Fruit fly (Drosophila melanogaster): ENCODE results near the gene CG17721.

The CG17721 gene

DNA sequence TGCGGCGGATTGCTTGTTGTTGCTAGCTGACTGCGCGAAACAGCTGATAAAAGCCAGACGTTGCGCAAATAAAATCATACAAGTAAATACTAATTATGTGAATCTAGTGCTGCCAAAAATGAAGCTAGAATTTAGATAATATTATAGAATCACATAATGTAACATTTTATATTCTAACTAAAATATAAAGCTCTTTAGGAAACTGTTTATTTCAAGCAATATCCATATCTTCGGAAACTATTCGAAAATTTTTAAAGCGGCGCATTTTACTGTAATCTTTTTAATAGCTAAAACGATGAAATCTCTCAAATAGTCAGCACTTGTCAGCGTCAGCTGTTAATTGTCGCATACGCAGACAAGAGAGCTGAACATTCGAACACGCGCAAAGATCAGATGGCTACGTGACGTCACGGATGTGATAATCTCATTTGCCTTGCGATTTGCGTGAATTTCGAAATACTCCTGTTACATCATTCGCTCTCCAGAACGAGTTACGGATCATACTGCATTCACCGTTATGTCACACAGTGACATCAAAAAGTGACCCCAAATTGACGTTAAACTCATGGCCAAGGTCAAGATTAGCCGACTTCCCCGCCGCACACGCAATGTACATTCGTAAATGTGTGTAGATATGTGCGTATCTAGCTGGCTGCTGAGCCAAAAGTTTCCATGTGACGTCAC, 8.3 kb downstream of the CG17721 start (continued):
- TF ChIP-seq Nf-YA (GFP tag; IDR thresholded peaks at IDR 0.05) (no peak), sc (optimal IDR thresholded peaks at IDR 0.05) (no peak), sc (GFP tag; optimal IDR thresholded peaks at IDR 0.05) (no peak), pzg (GFP tag; optimal IDR thresholded peaks at IDR 0.05) (no peak), pb (GFP tag; optimal IDR thresholded peaks at IDR 0.05) (no peak), wor (GFP tag; IDR thresholded peaks at IDR 0.05) (no peak), aop (GFP tag; IDR thresholded peaks at IDR 0.05) (no peak), br (optimal IDR thresholded peaks at IDR 0.05) (no peak), sqz (GFP tag; optimal IDR thresholded peaks at IDR 0.05) (no peak), CG3065 (GFP tag; optimal IDR thresholded peaks at IDR 0.05) (no peak), chif (GFP tag; optimal IDR thresholded peaks at IDR 0.05) (no peak), Hr78 (GFP tag; optimal IDR thresholded peaks at IDR 0.05) (peak in 1 of 2 experiments; percentile 63), CG10959 (GFP tag; IDR thresholded peaks at IDR 0.05) (no peak), CG6683 (GFP tag; optimal IDR thresholded peaks at IDR 0.05) (peak; percentile 30), Dll (GFP tag; IDR thresholded peaks at IDR 0.05; ENCODE audit: partially characterized antibody) (peak; percentile 16; the same call in 1 of the 4 replicates), Lim3 (GFP tag; IDR thresholded peaks at IDR 0.05) (no peak), CG4404 (GFP tag; IDR thresholded peaks at IDR 0.05) (no peak), trem (tag; optimal IDR thresholded peaks at IDR 0.05) (peak; percentile 50), MESR4 (GFP tag; optimal IDR thresholded peaks at IDR 0.05) (peak; percentile 4), CG4820 (GFP tag; optimal IDR thresholded peaks at IDR 0.05) (peak; percentile 20), CG17829 (tag; optimal IDR thresholded peaks at IDR 0.05) (peak; percentile 30), Opbp (GFP tag; IDR thresholded peaks at IDR 0.05; ENCODE audit: partially characterized antibody) (no peak), da (GFP tag; optimal IDR thresholded peaks at IDR 0.05) (no peak), Trl (optimal IDR thresholded peaks at IDR 0.05) (no peak), Trl (GFP tag; optimal IDR thresholded peaks at IDR 0.05) (peak; percentile 34), CG2678 (tag; optimal IDR thresholded peaks at IDR 0.05) (peak; percentile 73), Fer2 (tag; optimal IDR thresholded peaks at IDR 0.05) (no peak), CG8359 (GFP tag; optimal IDR thresholded peaks at IDR 0.05; ENCODE audit: borderline replicate concordance) (no peak), nmo (GFP tag; optimal IDR thresholded peaks at IDR 0.05) (peak; percentile 48), ranshi (GFP tag; IDR thresholded peaks at IDR 0.05) (no peak), CG30020 (tag; optimal IDR thresholded peaks at IDR 0.05) (no peak), CG18599 (GFP tag; optimal IDR thresholded peaks at IDR 0.05) (peak; percentile 60), tgo (GFP tag; IDR thresholded peaks at IDR 0.05) (0 out of 3 replicates have a peak, but pooled peaks have one; percentile 27), usp (GFP tag; optimal IDR thresholded peaks at IDR 0.05) (no peak), Chrac-16 (GFP tag; optimal IDR thresholded peaks at IDR 0.05) (no peak), dimm (GFP tag; IDR thresholded peaks at IDR 0.05) (no peak), row (GFP tag; IDR thresholded peaks at IDR 0.05) (peak; percentile 16; the same call in 1 of the 3 replicates), CG17361 (GFP tag; IDR thresholded peaks at IDR 0.05) (peak; percentile 55; the same call in 2 of the 3 replicates), CG43689 (GFP tag; IDR thresholded peaks at IDR 0.05) (no peak), CG9727 (GFP tag; optimal IDR thresholded peaks at IDR 0.05) (peak; percentile 59), crol (GFP tag; IDR thresholded peaks at IDR 0.05) (no peak), CG7556 (GFP tag; optimal IDR thresholded peaks at IDR 0.05) (peak; percentile 47), sd (tag; optimal IDR thresholded peaks at IDR 0.05) (no peak), chinmo (GFP tag; IDR thresholded peaks at IDR 0.05; ENCODE audit: partially characterized antibody) (peak; percentile 15; the same call in 1 of the 4 replicates), CG8924 (tag; optimal IDR thresholded peaks at IDR 0.05) (no peak), ase (GFP tag; IDR thresholded peaks at IDR 0.05) (no peak), Atf6 (GFP tag; IDR thresholded peaks at IDR 0.05) (no peak), grn (GFP tag; optimal IDR thresholded peaks at IDR 0.05) (peak; percentile 5), kay (GFP tag; optimal IDR thresholded peaks at IDR 0.05) (peak; percentile 18), CG6765 (GFP tag; optimal IDR thresholded peaks at IDR 0.05) (peak; percentile 60), CG30403 (GFP tag; optimal IDR thresholded peaks at IDR 0.05) (peak; percentile 41)
